Fruit fly (Drosophila melanogaster) whole organism, embryonic: Measurements from ENCODE around the gene RpL35.

Experiments used
- Abd-B ChIP-seq: fragments of 200-800 bp; sonication (Bioruptor generic); optimal IDR thresholded peaks from 2 replicates; lab custom pipeline; 2018; ENCODE audit warnings: missing biosample characterization, mild to moderate bottlenecking, missing genetic modification characterization, moderate library complexity
- Bgb ChIP-seq: fragments of 200-800 bp; sonication (Bioruptor generic); IDR thresholded peaks from 2 replicates; pipeline ENCODE4 v1.3.6; 2022; ENCODE audit warnings: missing biosample characterization, missing genetic modification characterization; ENCODE audit not compliant: partially characterized antibody
- CG1024 ChIP-seq: fragments of 200-800 bp; sonication (Bioruptor generic); IDR thresholded peaks from 2 replicates; pipeline ENCODE4 v1.3.6; 2022; ENCODE audit warnings: missing biosample characterization, missing genetic modification characterization
- CG10462 ChIP-seq: fragments of 200-800 bp; sonication (Bioruptor generic); optimal IDR thresholded peaks from 2 replicates; lab custom pipeline; 2016; ENCODE audit warnings: missing biosample characterization, missing genetic modification characterization
- CG10979 ChIP-seq: fragments of 200-800 bp; sonication (Bioruptor generic); optimal IDR thresholded peaks from 2 replicates; lab custom pipeline; 2018; ENCODE audit warnings: missing biosample characterization, mild to moderate bottlenecking, missing genetic modification characterization, moderate library complexity
- CG11695 ChIP-seq: fragments of 200-800 bp; sonication (Bioruptor generic); IDR thresholded peaks from 3 replicates; pipeline ENCODE4 v1.3.6; 2022; ENCODE audit warnings: missing biosample characterization, missing genetic modification characterization
- CG12071 ChIP-seq: fragments of 200-800 bp; sonication (Bioruptor generic); optimal IDR thresholded peaks from 3 replicates; lab custom pipeline; 2018; ENCODE audit warnings: missing biosample characterization, mild to moderate bottlenecking, missing genetic modification characterization
- CG12744 ChIP-seq: fragments of 200-800 bp; sonication (Bioruptor generic); optimal IDR thresholded peaks from 2 replicates; lab custom pipeline; 2016; ENCODE audit warnings: missing biosample characterization, missing genetic modification characterization
- CG13287 ChIP-seq: fragments of 200-800 bp; sonication (Bioruptor generic); IDR thresholded peaks from 2 replicates; pipeline ENCODE4 v1.3.6; 2022; ENCODE audit warnings: missing biosample characterization, missing genetic modification characterization; ENCODE audit not compliant: partially characterized antibody
- CG13775 ChIP-seq: fragments of 200-800 bp; sonication (Bioruptor generic); optimal IDR thresholded peaks from 3 replicates; lab custom pipeline; 2017; ENCODE audit warnings: missing biosample characterization, mild to moderate bottlenecking, missing genetic modification characterization
- CG13894 ChIP-seq: fragments of 200-800 bp; sonication (Bioruptor generic); optimal IDR thresholded peaks from 3 replicates; lab custom pipeline; 2018; ENCODE audit warnings: missing biosample characterization, mild to moderate bottlenecking, missing genetic modification characterization, moderate library complexity
- CG15073 ChIP-seq: fragments of 200-800 bp; sonication (Bioruptor generic); optimal IDR thresholded peaks from 2 replicates; lab custom pipeline; 2016; ENCODE audit warnings: missing biosample characterization, missing genetic modification characterization
- CG17186 ChIP-seq: fragments of 200-800 bp; sonication (Bioruptor generic); optimal IDR thresholded peaks from 3 replicates; lab custom pipeline; 2017; ENCODE audit warnings: missing biosample characterization, missing genetic modification reagents, missing genetic modification characterization
- CG2678 ChIP-seq: fragments of 200-800 bp; sonication (Bioruptor generic); optimal IDR thresholded peaks from 3 replicates; lab custom pipeline; 2019; ENCODE audit warnings: missing biosample characterization, mild to moderate bottlenecking, missing genetic modification characterization, moderate library complexity
- CG31441 ChIP-seq: fragments of 200-800 bp; sonication (Bioruptor generic); IDR thresholded peaks from 2 replicates; pipeline ENCODE4 v1.3.6; 2022; ENCODE audit warnings: missing biosample characterization, missing genetic modification characterization
- CG33213 ChIP-seq: fragments of 200-800 bp; sonication (Bioruptor generic); optimal IDR thresholded peaks from 3 replicates; lab custom pipeline; 2016; ENCODE audit warnings: missing biosample characterization, missing genetic modification characterization
- CG34224 ChIP-seq: fragments of 200-800 bp; sonication (Bioruptor generic); IDR thresholded peaks from 3 replicates; pipeline ENCODE4 v1.3.6; 2022; ENCODE audit warnings: missing biosample characterization, missing genetic modification characterization; ENCODE audit not compliant: partially characterized antibody
- CG4820 ChIP-seq: fragments of 200-800 bp; sonication (Bioruptor generic); optimal IDR thresholded peaks from 3 replicates; lab custom pipeline; 2016; ENCODE audit warnings: missing biosample characterization, missing genetic modification characterization
- CG6791 ChIP-seq: fragments of 200-800 bp; sonication (Bioruptor generic); IDR thresholded peaks from 3 replicates; pipeline ENCODE4 v1.3.6; 2022; ENCODE audit warnings: missing biosample characterization, missing genetic modification characterization; ENCODE audit not compliant: partially characterized antibody
- CG6813 ChIP-seq: fragments of 200-800 bp; sonication (Bioruptor generic); optimal IDR thresholded peaks from 2 replicates; lab custom pipeline; 2017; ENCODE audit warnings: missing biosample characterization, missing genetic modification characterization, mild to moderate bottlenecking, moderate library complexity, missing genetic modification reagents
- CG8089 ChIP-seq: fragments of 200-800 bp; sonication (Bioruptor generic); optimal IDR thresholded peaks from 3 replicates; lab custom pipeline; 2016; ENCODE audit warnings: missing biosample characterization, missing genetic modification characterization
- CG8478 ChIP-seq: fragments of >200 bp; optimal IDR thresholded peaks from 2 replicates; lab custom pipeline; 2018
- CTCF ChIP-seq: fragments of 200-800 bp; sonication (Bioruptor generic); optimal IDR thresholded peaks from 2 replicates; lab custom pipeline; 2017; ENCODE audit warnings: missing biosample characterization, mild to moderate bottlenecking, missing genetic modification characterization, moderate library complexity
- D19A ChIP-seq: fragments of 200-800 bp; optimal IDR thresholded peaks from 3 replicates; lab custom pipeline; 2019; ENCODE audit warnings: missing biosample characterization, mild to moderate bottlenecking, missing genetic modification characterization, moderate library complexity
- Hmx ChIP-seq: fragments of 200-800 bp; sonication (Bioruptor generic); optimal IDR thresholded peaks from 2 replicates; lab custom pipeline; 2016; ENCODE audit warnings: missing biosample characterization, missing genetic modification characterization
- Lim3 ChIP-seq: fragments of 200-800 bp; sonication (Bioruptor generic); IDR thresholded peaks from 2 replicates; pipeline ENCODE4 v1.3.6; 2022; ENCODE audit warnings: missing biosample characterization, missing genetic modification characterization
- MBD-R2 ChIP-seq: fragments of 200-800 bp; sonication (Bioruptor generic); IDR thresholded peaks from 2 replicates; pipeline ENCODE4 v1.3.6; 2022; ENCODE audit warnings: missing biosample characterization, missing genetic modification characterization
- TFAM ChIP-seq: fragments of 200-800 bp; sonication (Bioruptor generic); optimal IDR thresholded peaks from 2 replicates; lab custom pipeline; 2017; ENCODE audit warnings: missing biosample characterization, missing genetic modification characterization, inconsistent platforms
- Usf ChIP-seq: fragments of 200-800 bp; sonication (Bioruptor generic); optimal IDR thresholded peaks from 2 replicates; lab custom pipeline; 2017; ENCODE audit warnings: missing genotype, missing biosample characterization, missing genetic modification characterization
- abd-A ChIP-seq: fragments of 200-800 bp; sonication (Bioruptor generic); optimal IDR thresholded peaks from 3 replicates; lab custom pipeline; 2019; ENCODE audit warnings: missing biosample characterization, mild to moderate bottlenecking, missing genetic modification characterization, moderate library complexity
- az2 ChIP-seq: fragments of 200-800 bp; sonication (Bioruptor generic); optimal IDR thresholded peaks from 3 replicates; lab custom pipeline; 2016; ENCODE audit warnings: missing biosample characterization, missing genetic modification characterization
- bigmax ChIP-seq: fragments of 200-800 bp; sonication (Bioruptor generic); optimal IDR thresholded peaks from 2 replicates; lab custom pipeline; 2018; ENCODE audit warnings: missing biosample characterization, mild to moderate bottlenecking, missing genetic modification characterization
- chinmo ChIP-seq: fragments of 200-800 bp; sonication (Bioruptor generic); IDR thresholded peaks from 4 replicates; pipeline ENCODE4 v1.3.6; 2022; ENCODE audit warnings: missing biosample characterization, missing genetic modification characterization; ENCODE audit not compliant: partially characterized antibody
- cwo ChIP-seq: fragments of 200-800 bp; sonication (Bioruptor generic); optimal IDR thresholded peaks from 3 replicates; lab custom pipeline; 2017; ENCODE audit warnings: missing biosample characterization, missing genetic modification characterization, mild to moderate bottlenecking, moderate library complexity, missing genetic modification reagents
- dan ChIP-seq: fragments of 200-800 bp; sonication (Bioruptor generic); IDR thresholded peaks from 2 replicates; pipeline ENCODE4 v1.3.6; 2022; ENCODE audit warnings: missing biosample characterization, missing genetic modification characterization
- disco-r ChIP-seq: fragments of 200-800 bp; sonication (Bioruptor generic); optimal IDR thresholded peaks from 2 replicates; lab custom pipeline; 2016; ENCODE audit warnings: missing biosample characterization, missing genetic modification characterization
- dpn ChIP-seq, 2 experiments: fragments of 200-800 bp; sonication (Bioruptor generic); optimal IDR thresholded peaks; 3 replicates each; lab custom pipeline; 2016; ENCODE audit warnings: missing biosample characterization in 2 of 2, missing genetic modification characterization in 2 of 2
- fru ChIP-seq: fragments of >200 bp; optimal IDR thresholded peaks from 2 replicates; lab custom pipeline; 2017
- gem ChIP-seq: fragments of 200-800 bp; sonication (Bioruptor generic); optimal IDR thresholded peaks from 2 replicates; lab custom pipeline; 2019; ENCODE audit warnings: missing biosample characterization, mild to moderate bottlenecking, missing genetic modification characterization, moderate library complexity
- gfzf ChIP-seq: fragments of 200-800 bp; sonication (Bioruptor generic); optimal IDR thresholded peaks from 2 replicates; lab custom pipeline; 2016; ENCODE audit warnings: missing biosample characterization, mild to moderate bottlenecking, missing genetic modification characterization, moderate library complexity
- hth ChIP-seq: fragments of >200 bp; optimal IDR thresholded peaks from 2 replicates; lab custom pipeline; 2017; ENCODE audit warnings: inconsistent platforms
- ind ChIP-seq: fragments of 200-800 bp; sonication (Bioruptor generic); optimal IDR thresholded peaks from 3 replicates; lab custom pipeline; 2016; ENCODE audit warnings: missing biosample characterization, missing genetic modification characterization
- lmd ChIP-seq: fragments of 200-800 bp; sonication (Bioruptor generic); IDR thresholded peaks from 2 replicates; pipeline ENCODE4 v1.3.6; 2022; ENCODE audit warnings: missing biosample characterization, missing genetic modification characterization
- pb ChIP-seq: fragments of 200-800 bp; sonication (Bioruptor generic); optimal IDR thresholded peaks from 3 replicates; lab custom pipeline; 2016; ENCODE audit warnings: missing biosample characterization, missing genetic modification characterization
- pzg ChIP-seq: fragments of 200-800 bp; sonication (Bioruptor generic); optimal IDR thresholded peaks from 3 replicates; lab custom pipeline; 2018; ENCODE audit warnings: missing biosample characterization, mild to moderate bottlenecking, missing genetic modification characterization, moderate library complexity
- scrt ChIP-seq: fragments of 200-800 bp; sonication (Bioruptor generic); optimal IDR thresholded peaks from 2 replicates; lab custom pipeline; 2018; ENCODE audit warnings: missing biosample characterization, mild to moderate bottlenecking, missing genetic modification characterization, moderate library complexity
- sens-2 ChIP-seq: fragments of 200-800 bp; sonication (Bioruptor generic); IDR thresholded peaks from 2 replicates; pipeline ENCODE4 v1.3.6; 2022; ENCODE audit warnings: missing biosample characterization, missing genetic modification characterization
- slbo ChIP-seq: fragments of 200-800 bp; sonication (Bioruptor generic); IDR thresholded peaks from 2 replicates; pipeline ENCODE4 v1.3.6; 2022; ENCODE audit warnings: missing biosample characterization, missing genetic modification characterization
- tgo ChIP-seq: fragments of 200-800 bp; sonication (Bioruptor generic); IDR thresholded peaks from 3 replicates; pipeline ENCODE4 v1.3.6; 2022; ENCODE audit warnings: missing biosample characterization, missing genetic modification characterization
- tll ChIP-seq, 2 experiments: fragments of 200-800 bp in 1 of 2; fragments of >200 bp in 1 of 2; sonication (Bioruptor generic) in 1 of 2; optimal IDR thresholded peaks; 2 replicates each; lab custom pipeline; 2017 to 2019; ENCODE audit warnings: missing biosample characterization in 2 of 2, missing genetic modification characterization in 2 of 2, mild to moderate bottlenecking in 1 of 2, moderate library complexity in 1 of 2
- trh ChIP-seq: fragments of 200-800 bp; sonication (Bioruptor generic); optimal IDR thresholded peaks from 2 replicates; lab custom pipeline; 2016; ENCODE audit warnings: missing biosample characterization, missing genetic modification characterization
- zen ChIP-seq: fragments of 200-800 bp; sonication (Bioruptor generic); optimal IDR thresholded peaks from 3 replicates; lab custom pipeline; 2018; ENCODE audit warnings: missing biosample characterization, mild to moderate bottlenecking, missing genetic modification characterization, moderate library complexity

RpL35 gene

dm6 chrX:5705899-5706312, 33.7 kb downstream of the RpL35 start (continued):
- TF ChIP-seq hth (lab: Kevin White, UChicago) (no peak), Abd-B (peak; percentile 57), gem (tag; lab: Kevin White, UChicago) (peak; percentile 91), MBD-R2 (peak; percentile 79), dan (GFP tag; lab: Robert Waterston, UW) (0 out of 2 replicates have a peak, but pooled peaks have one; percentile 35), CG12071 (GFP tag; lab: Kevin White, UChicago) (peak; percentile 86), CG34224 (GFP tag; lab: Robert Waterston, UW) (no peak), CG4820 (GFP tag; lab: Kevin White, UChicago) (peak; percentile 84), sens-2 (peak; percentile 42; the same call in 1 of the 2 replicates), bigmax (GFP tag; lab: Kevin White, UChicago) (no peak), CG13775 (peak; percentile 60), Hmx (peak; percentile 41), TFAM (no peak), ind (GFP tag; lab: Kevin White, UChicago) (peak; percentile 84), az2 (GFP tag; lab: Kevin White, UChicago) (peak; percentile 59), Bgb (GFP tag; lab: Robert Waterston, UW) (no peak), gfzf (GFP tag; lab: Kevin White, UChicago) (no peak), CG8478 (lab: Kevin White, UChicago) (no peak), cwo (GFP tag; lab: Kevin White, UChicago) (peak; percentile 89), disco-r (GFP tag; lab: Kevin White, UChicago) (peak; percentile 30), Lim3 (peak; percentile 57; the same call in 1 of the 2 replicates), zen (tag; lab: Kevin White, UChicago) (peak; percentile 66), fru (lab: Kevin White, UChicago) (no peak), chinmo (0 out of 4 replicates have a peak, but pooled peaks have one; percentile 22), CG31441 (GFP tag; lab: Robert Waterston, UW) (peak; percentile 86), tll (GFP tag; optimal IDR thresholded peaks at IDR 0.05; lab: Kevin White, UChicago) (no peak), abd-A (tag; lab: Kevin White, UChicago) (no peak), slbo (GFP tag; lab: Robert Waterston, UW) (peak; percentile 89), dpn (GFP tag; optimal IDR thresholded peaks at IDR 0.05; lab: Kevin White, UChicago) (peak; percentile 79 to 82), CG6813 (GFP tag; lab: Kevin White, UChicago) (peak; percentile 76), CTCF (peak; percentile 36), CG13287 (GFP tag; lab: Robert Waterston, UW) (no peak; the same call in 1 of the 2 replicates), pb (GFP tag; lab: Kevin White, UChicago) (peak; percentile 32), pzg (peak; percentile 5), CG33213 (GFP tag; lab: Kevin White, UChicago) (no peak), D19A (tag; lab: Kevin White, UChicago) (peak; percentile 72), CG17186 (GFP tag; lab: Kevin White, UChicago) (peak; percentile 11), CG1024 (GFP tag; lab: Robert Waterston, UW) (peak; percentile 77), CG6791 (GFP tag; lab: Robert Waterston, UW) (no peak), CG15073 (GFP tag; lab: Kevin White, UChicago) (no peak), Usf (GFP tag; lab: Kevin White, UChicago) (no peak), CG12744 (GFP tag; lab: Kevin White, UChicago) (peak; percentile 55), tgo (GFP tag; lab: Robert Waterston, UW) (peak; percentile 93), CG8089 (peak; percentile 13), CG10979 (tag; lab: Kevin White, UChicago) (peak; percentile 67), CG2678 (tag; lab: Kevin White, UChicago) (peak; percentile 90), CG13894 (peak; percentile 95), scrt (GFP tag; lab: Kevin White, UChicago) (peak; percentile 80), CG10462 (peak; percentile 28), lmd (peak; percentile 92), CG11695 (GFP tag; lab: Robert Waterston, UW) (peak; percentile 90), trh (GFP tag; lab: Kevin White, UChicago) (peak; percentile 43)
